Fruit fly (Drosophila melanogaster): ENCODE results near the gene CG13639.

Gene CG13639

DNA sequence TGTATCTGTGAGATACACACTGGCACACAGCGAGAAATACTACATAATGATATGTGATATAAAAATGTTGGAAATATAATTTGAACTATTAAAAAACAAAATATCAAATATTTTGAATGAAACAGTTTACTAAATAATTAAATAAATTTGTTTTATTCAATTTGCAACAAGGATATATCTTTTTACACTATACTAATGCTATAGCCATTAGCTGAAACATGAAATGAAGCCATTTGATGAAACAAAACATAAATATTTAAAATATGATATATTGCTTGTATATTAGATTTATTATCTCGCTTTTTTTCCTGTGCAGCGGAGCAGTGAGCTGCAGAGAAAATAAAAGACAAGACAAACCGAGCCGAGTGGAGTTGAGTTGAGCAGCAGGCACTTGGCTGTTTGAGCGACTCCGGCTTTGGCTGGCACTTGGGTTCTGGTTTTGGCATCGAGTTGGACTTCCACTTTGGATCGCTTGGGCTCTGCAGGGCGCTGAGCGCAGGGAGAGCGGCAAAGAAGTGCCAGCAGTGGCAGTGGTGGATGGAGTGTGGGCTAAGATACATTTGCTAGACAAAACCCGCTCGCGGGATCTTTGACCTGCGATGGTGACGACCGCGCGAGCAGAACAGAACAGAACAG, 33.3 kb upstream of the CG13639 start (continued):
- TF ChIP-seq CG43689 (GFP tag; IDR thresholded peaks at IDR 0.05) (no peak), Mrtf (GFP tag; IDR thresholded peaks at IDR 0.05) (peak; percentile 55; the same call in 2 of the 3 replicates), mld (GFP tag; IDR thresholded peaks at IDR 0.05; ENCODE audit: partially characterized antibody) (no peak), ERR (GFP tag; optimal IDR thresholded peaks at IDR 0.05) (no peak), HHEX (GFP tag; optimal IDR thresholded peaks at IDR 0.05) (peak; percentile 73), oc (tag; optimal IDR thresholded peaks at IDR 0.05) (peak; percentile 63), CG6272 (GFP tag; IDR thresholded peaks at IDR 0.05) (no peak), kah (GFP tag; optimal IDR thresholded peaks at IDR 0.05) (peak; percentile 53), CG17361 (GFP tag; IDR thresholded peaks at IDR 0.05) (peak; percentile 98), CG33213 (GFP tag; optimal IDR thresholded peaks at IDR 0.05) (no peak), lola (GFP tag; optimal IDR thresholded peaks at IDR 0.05) (peak in 1 of 3 experiments; percentile 92), CG17328 (GFP tag; IDR thresholded peaks at IDR 0.05) (peak; percentile 65), Eip74EF (GFP tag; optimal IDR thresholded peaks at IDR 0.05) (peak in 1 of 2 experiments; percentile 86), CG15696 (tag; optimal IDR thresholded peaks at IDR 0.05) (peak; percentile 92), CG9437 (GFP tag; optimal IDR thresholded peaks at IDR 0.05) (peak; percentile 74), Sry-β (GFP tag; optimal IDR thresholded peaks at IDR 0.05) (peak; percentile 49), slp2 (GFP tag; optimal IDR thresholded peaks at IDR 0.05) (no peak), ab (GFP tag; optimal IDR thresholded peaks at IDR 0.05) (no peak), CG15514 (GFP tag; optimal IDR thresholded peaks at IDR 0.05) (no peak), pho (GFP tag; optimal IDR thresholded peaks at IDR 0.05) (no peak), CG18599 (GFP tag; optimal IDR thresholded peaks at IDR 0.05) (peak; percentile 60), Elba2 (GFP tag; optimal IDR thresholded peaks at IDR 0.05) (no peak), CG13123 (GFP tag; optimal IDR thresholded peaks at IDR 0.05) (no peak), ssp (GFP tag; IDR thresholded peaks at IDR 0.05) (peak; percentile 55), Xrp1 (GFP tag; IDR thresholded peaks at IDR 0.05) (peak; percentile 81), CG13296 (GFP tag; optimal IDR thresholded peaks at IDR 0.05) (peak; percentile 79), fd96Cb (tag; optimal IDR thresholded peaks at IDR 0.05) (peak; percentile 88), CG5245 (GFP tag; optimal IDR thresholded peaks at IDR 0.05) (no peak), CG9609 (GFP tag; optimal IDR thresholded peaks at IDR 0.05) (no peak), Poxn (GFP tag; IDR thresholded peaks at IDR 0.05) (no peak), CG31224 (GFP tag; IDR thresholded peaks at IDR 0.05) (peak; percentile 37; the same call in 1 of the 2 replicates), CG1832 (GFP tag; optimal IDR thresholded peaks at IDR 0.05) (no peak), Chrac-16 (GFP tag; optimal IDR thresholded peaks at IDR 0.05) (peak; percentile 49), CG42726 (GFP tag; IDR thresholded peaks at IDR 0.05; ENCODE audit: partially characterized antibody) (no peak), gem (tag; optimal IDR thresholded peaks at IDR 0.05) (peak; percentile 94), hbn (GFP tag; IDR thresholded peaks at IDR 0.05; ENCODE audit: partially characterized antibody) (no peak), CG11093 (GFP tag; IDR thresholded peaks at IDR 0.05) (0 out of 3 replicates have a peak, but pooled peaks have one; percentile 38), Atf3 (GFP tag; optimal IDR thresholded peaks at IDR 0.05) (no peak), CG15269 (tag; optimal IDR thresholded peaks at IDR 0.05) (peak; percentile 86), zfh1 (GFP tag; IDR thresholded peaks at IDR 0.05) (peak; percentile 66; the same call in 2 of the 3 replicates), wor (GFP tag; IDR thresholded peaks at IDR 0.05) (peak; percentile 47; the same call in 1 of the 2 replicates), Bgb (GFP tag; IDR thresholded peaks at IDR 0.05; ENCODE audit: partially characterized antibody) (no peak), CG10431 (GFP tag; optimal IDR thresholded peaks at IDR 0.05) (peak; percentile 45), crp (GFP tag; optimal IDR thresholded peaks at IDR 0.05) (peak in 1 of 2 experiments; percentile 18), Sox100B (GFP tag; optimal IDR thresholded peaks at IDR 0.05) (peak; percentile 93), ci (GFP tag; IDR thresholded peaks at IDR 0.05) (no peak), ftz-f1 (GFP tag; optimal IDR thresholded peaks at IDR 0.05) (no peak), H15 (GFP tag; IDR thresholded peaks at IDR 0.05) (peak; percentile 28; the same call in 1 of the 3 replicates), chm (GFP tag; IDR thresholded peaks at IDR 0.05) (peak; percentile 55; the same call in 1 of the 2 replicates)
